Worm (Caenorhabditis elegans) whole organism, L2 larva: ENCODE data around the gene nspf-2.

Experiments used
- C34F6.9 ChIP-seq: fragments of 150-350 bp; optimal IDR thresholded peaks from 2 replicates; lab custom pipeline; 2014; ENCODE audit warnings: missing biosample characterization, missing genetic modification characterization
- F13H6.1 ChIP-seq: sonication (generic microtip); optimal IDR thresholded peaks from 2 replicates; lab custom pipeline; 2016; ENCODE audit warnings: missing genetic modification characterization, missing compliant biosample characterization
- R02D3.7 ChIP-seq: fragments of 150-350 bp; optimal IDR thresholded peaks from 2 replicates; lab custom pipeline; 2014; ENCODE audit warnings: missing biosample characterization, missing genetic modification characterization
- Y55F3AM.14 ChIP-seq: fragments of 200-800 bp; sonication (Bioruptor generic); optimal IDR thresholded peaks from 2 replicates; lab custom pipeline; 2018; ENCODE audit warnings: mild to moderate bottlenecking, missing genetic modification characterization, missing compliant biosample characterization
- alr-1 ChIP-seq: fragments of 150-350 bp; optimal IDR thresholded peaks from 2 replicates; lab custom pipeline; 2014; ENCODE audit warnings: missing biosample characterization, missing genetic modification characterization
- aly-2 ChIP-seq: fragments of 150-350 bp; optimal IDR thresholded peaks from 2 replicates; lab custom pipeline; 2014; ENCODE audit warnings: missing biosample characterization, missing genetic modification characterization
- ama-1 ChIP-seq: fragments of 150-350 bp; optimal IDR thresholded peaks from 2 replicates; lab custom pipeline; 2018; ENCODE audit warnings: inconsistent platforms
- blmp-1 ChIP-seq: sonication (generic microtip); optimal IDR thresholded peaks from 2 replicates; lab custom pipeline; 2017; ENCODE audit warnings: missing genetic modification characterization, mild to moderate bottlenecking, missing compliant biosample characterization, antibody characterized with exemption, moderate library complexity; ENCODE audit not compliant: insufficient read depth
- ceh-16 ChIP-seq: fragments of 150-350 bp; optimal IDR thresholded peaks from 2 replicates; lab custom pipeline; 2014; ENCODE audit warnings: missing biosample characterization, missing genetic modification characterization
- ceh-82 ChIP-seq: fragments of 150-350 bp; optimal IDR thresholded peaks from 2 replicates; lab custom pipeline; 2014; ENCODE audit warnings: missing biosample characterization, missing genetic modification characterization
- crh-2 ChIP-seq: sonication (generic microtip); optimal IDR thresholded peaks from 2 replicates; lab custom pipeline; 2017; ENCODE audit warnings: missing biosample characterization, missing genetic modification characterization
- dmd-4 ChIP-seq: sonication (generic microtip); optimal IDR thresholded peaks from 2 replicates; lab custom pipeline; 2017; ENCODE audit warnings: missing biosample characterization, missing genetic modification characterization
- egl-27 ChIP-seq: sonication (generic microtip); optimal IDR thresholded peaks from 3 replicates; lab custom pipeline; 2017; ENCODE audit warnings: missing biosample characterization, missing genetic modification reagents, missing genetic modification characterization
- elt-1 ChIP-seq: fragments of 150-350 bp; optimal IDR thresholded peaks from 2 replicates; lab custom pipeline; 2014; ENCODE audit warnings: missing biosample characterization, missing genetic modification characterization
- elt-3 ChIP-seq: sonication (generic microtip); optimal IDR thresholded peaks from 2 replicates; lab custom pipeline; 2017; ENCODE audit warnings: missing biosample characterization, missing genetic modification characterization
- fos-1 ChIP-seq: fragments of 150-350 bp; optimal IDR thresholded peaks from 2 replicates; lab custom pipeline; 2014; ENCODE audit warnings: missing biosample characterization, missing genetic modification characterization
- gmeb-1 ChIP-seq: fragments of 150-350 bp; optimal IDR thresholded peaks from 2 replicates; lab custom pipeline; 2014; ENCODE audit warnings: missing biosample characterization, missing genetic modification characterization
- lin-11 ChIP-seq: fragments of 150-350 bp; sonication (generic microtip); optimal IDR thresholded peaks from 2 replicates; lab custom pipeline; 2014; ENCODE audit warnings: missing biosample characterization, missing genetic modification characterization, inconsistent platforms, mixed read lengths
- lin-13 ChIP-seq: fragments of 150-350 bp; optimal IDR thresholded peaks from 2 replicates; lab custom pipeline; 2014; ENCODE audit warnings: missing biosample characterization, missing genetic modification reagents, missing genetic modification characterization
- lin-39 ChIP-seq: fragments of 150-350 bp; optimal IDR thresholded peaks from 2 replicates; lab custom pipeline; 2014; ENCODE audit warnings: missing biosample characterization, missing genetic modification reagents, missing genetic modification characterization
- lsy-2 ChIP-seq, 2 experiments: fragments of 150-350 bp in 1 of 2; sonication (generic microtip) in 1 of 2; optimal IDR thresholded peaks; 2 replicates each; lab custom pipeline; 2014 to 2017; ENCODE audit warnings: missing biosample characterization in 2 of 2, missing genetic modification characterization in 2 of 2
- mab-5 ChIP-seq: fragments of 150-350 bp; optimal IDR thresholded peaks from 2 replicates; lab custom pipeline; 2014; ENCODE audit warnings: missing biosample characterization, missing genetic modification characterization
- mbf-1 ChIP-seq: sonication (generic microtip); optimal IDR thresholded peaks from 2 replicates; lab custom pipeline; 2017; ENCODE audit warnings: missing biosample characterization, missing genetic modification characterization
- mdl-1 ChIP-seq, 2 experiments: fragments of 150-350 bp in 1 of 2; sonication (generic microtip) in 1 of 2; optimal IDR thresholded peaks; 2 replicates each; lab custom pipeline; 2017; ENCODE audit warnings: missing biosample characterization in 2 of 2, missing genetic modification characterization in 2 of 2
- nhr-12 ChIP-seq: fragments of 150-350 bp; optimal IDR thresholded peaks from 2 replicates; lab custom pipeline; 2014; ENCODE audit warnings: missing biosample characterization, missing genetic modification characterization
- nhr-129 ChIP-seq: fragments of 150-350 bp; optimal IDR thresholded peaks from 2 replicates; lab custom pipeline; 2014; ENCODE audit warnings: missing biosample characterization, missing genetic modification characterization
- nhr-23 ChIP-seq: fragments of 150-350 bp; optimal IDR thresholded peaks from 2 replicates; lab custom pipeline; 2014; ENCODE audit warnings: missing biosample characterization, missing genetic modification reagents, missing genetic modification characterization
- nhr-237 ChIP-seq: fragments of 150-350 bp; optimal IDR thresholded peaks from 2 replicates; lab custom pipeline; 2014; ENCODE audit warnings: missing biosample characterization, missing genetic modification characterization
- nhr-6 ChIP-seq: fragments of 150-350 bp; optimal IDR thresholded peaks from 2 replicates; lab custom pipeline; 2014; ENCODE audit warnings: missing biosample characterization, missing genetic modification characterization
- nhr-77 ChIP-seq: fragments of 150-350 bp; optimal IDR thresholded peaks from 2 replicates; lab custom pipeline; 2014; ENCODE audit warnings: missing biosample characterization, missing genetic modification characterization
- sem-4 ChIP-seq: fragments of 150-350 bp; optimal IDR thresholded peaks from 2 replicates; lab custom pipeline; 2014; ENCODE audit warnings: missing biosample characterization, missing genetic modification reagents, missing genetic modification characterization
- sma-3 ChIP-seq: sonication (generic microtip); optimal IDR thresholded peaks from 2 replicates; lab custom pipeline; 2016; ENCODE audit warnings: missing genetic modification reagents, missing genetic modification characterization, missing compliant biosample characterization
- sma-9 ChIP-seq, 2 experiments: fragments of 150-350 bp in 1 of 2; sonication (generic microtip) in 1 of 2; optimal IDR thresholded peaks; 2 replicates each; lab custom pipeline; 2014 to 2016; ENCODE audit warnings: missing genetic modification characterization in 2 of 2, mild to moderate bottlenecking in 1 of 2, missing biosample characterization in 1 of 2, missing compliant biosample characterization in 1 of 2, missing genetic modification reagents in 1 of 2, moderate library complexity in 1 of 2
- unc-55 ChIP-seq: fragments of 150-350 bp; sonication (generic microtip); optimal IDR thresholded peaks from 3 replicates; lab custom pipeline; 2014; ENCODE audit warnings: missing biosample characterization, missing genetic modification reagents, missing genetic modification characterization
- unc-62 ChIP-seq: fragments of 150-350 bp; optimal IDR thresholded peaks from 2 replicates; lab custom pipeline; 2014; ENCODE audit warnings: missing biosample characterization, missing genetic modification reagents, missing genetic modification characterization
- zag-1 ChIP-seq: fragments of 150-350 bp; optimal IDR thresholded peaks from 2 replicates; lab custom pipeline; 2014; ENCODE audit warnings: missing biosample characterization, missing genetic modification characterization
- ztf-11 ChIP-seq: sonication (generic microtip); optimal IDR thresholded peaks from 2 replicates; lab custom pipeline; 2017; ENCODE audit warnings: missing biosample characterization, missing genetic modification characterization
- ztf-4 ChIP-seq: fragments of 150-350 bp; optimal IDR thresholded peaks from 2 replicates; lab custom pipeline; 2014; ENCODE audit warnings: missing biosample characterization, missing genetic modification characterization

nspf-2 gene

ce11 chrII:2721992-2722391, 33.3 kb downstream of the nspf-2 start:
- no peak for TF ChIP-seq gmeb-1 (tag; lab: Kevin White, UChicago)
- no peak for TF ChIP-seq sem-4 (tag; lab: Kevin White, UChicago)
- TF ChIP-seq mdl-1 (tag; optimal IDR thresholded peaks at IDR 0.05; lab: Kevin White, UChicago) = no peak
- TF ChIP-seq ztf-4 (tag; lab: Kevin White, UChicago) = no peak
- no peak for TF ChIP-seq aly-2 (tag; lab: Kevin White, UChicago)
- TF ChIP-seq alr-1 = no peak
- no peak for TF ChIP-seq dmd-4 (tag; lab: Kevin White, UChicago)
- no peak for TF ChIP-seq F13H6.1 (tag; lab: Kevin White, UChicago)
- no peak for TF ChIP-seq zag-1 (tag; lab: Kevin White, UChicago)
- no peak for TF ChIP-seq lin-13 (GFP tag; lab: Kevin White, UChicago)
- no peak for TF ChIP-seq nhr-77

ce11 chrII:2725561-2725960, 36.8 kb downstream of the nspf-2 start, which contains the start of the genes T05A8.11 and nep-2:
TSS of gene T05A8.11 (minus strand) at chrII:2725661.
TSS of gene nep-2 (minus strand) at chrII:2725752.
- TF ChIP-seq unc-62 (no peak), sma-3 (GFP tag; lab: Kevin White, UChicago) (no peak), egl-27 (tag; lab: Kevin White, UChicago) (no peak), F13H6.1 (tag; lab: Kevin White, UChicago) (no peak), zag-1 (tag; lab: Kevin White, UChicago) (no peak), unc-55 (GFP tag; lab: Kevin White, UChicago) (no peak), elt-3 (tag; lab: Kevin White, UChicago) (no peak), lin-39 (tag; lab: Kevin White, UChicago) (no peak), ztf-4 (tag; lab: Kevin White, UChicago) (no peak), ama-1 (lab: Kevin White, UChicago) (no peak), sma-9 (GFP tag; optimal IDR thresholded peaks at IDR 0.05; lab: Kevin White, UChicago) (no peak), sma-9 (tag; optimal IDR thresholded peaks at IDR 0.05; lab: Kevin White, UChicago) (no peak), C34F6.9 (tag; lab: Kevin White, UChicago) (no peak), ztf-11 (tag; lab: Kevin White, UChicago) (no peak), mab-5 (tag; lab: Kevin White, UChicago) (no peak), nhr-237 (tag; lab: Kevin White, UChicago) (no peak), nhr-12 (tag; lab: Kevin White, UChicago) (no peak), lin-13 (GFP tag; lab: Kevin White, UChicago) (no peak), lin-11 (tag; lab: Kevin White, UChicago) (no peak), mbf-1 (tag; lab: Kevin White, UChicago) (no peak)

ce11 chrII:2726774-2727173, 38.1 kb downstream of the nspf-2 start:
- TF ChIP-seq crh-2 (tag; lab: Kevin White, UChicago) = no peak
- TF ChIP-seq C34F6.9 (tag; lab: Kevin White, UChicago) = peak; percentile 1

ce11 chrII:2730647-2731046, 41.9 kb downstream of the nspf-2 start:
- TF ChIP-seq nhr-6 (tag; lab: Kevin White, UChicago) = no peak
- no peak for TF ChIP-seq unc-55 (GFP tag; lab: Kevin White, UChicago)
- no peak for TF ChIP-seq R02D3.7 (tag; lab: Kevin White, UChicago)
- TF ChIP-seq dmd-4 (tag; lab: Kevin White, UChicago) = no peak
- TF ChIP-seq ceh-16 (tag; lab: Kevin White, UChicago) = no peak
- TF ChIP-seq mbf-1 (tag; lab: Kevin White, UChicago) = no peak
- TF ChIP-seq mab-5 (tag; lab: Kevin White, UChicago) = no peak

- TF ChIP-seq ztf-11 (tag; lab: Kevin White, UChicago) = no peak
- no peak for TF ChIP-seq lin-39 (tag; lab: Kevin White, UChicago)
- TF ChIP-seq, all 48 proteins: peak for 0
Observed at ce11 chrII:2734266-2734665, 45.5 kb downstream of the nspf-2 start.

ce11 chrII:2734735-2735134, 46.0 kb downstream of the nspf-2 start:
- TF ChIP-seq fos-1 (tag; lab: Kevin White, UChicago) = peak; percentile 13
- TF ChIP-seq lin-39 (tag; lab: Kevin White, UChicago) = no peak
- no peak for TF ChIP-seq mdl-1 (tag; optimal IDR thresholded peaks at IDR 0.05; lab: Kevin White, UChicago)
- TF ChIP-seq nhr-129 (tag; lab: Kevin White, UChicago) = peak; percentile 4
- no peak for TF ChIP-seq unc-62
- no peak for TF ChIP-seq sma-9 (GFP tag; optimal IDR thresholded peaks at IDR 0.05; lab: Kevin White, UChicago)
- TF ChIP-seq sma-9 (tag; optimal IDR thresholded peaks at IDR 0.05; lab: Kevin White, UChicago) = no peak
- TF ChIP-seq nhr-6 (tag; lab: Kevin White, UChicago) = no peak
- TF ChIP-seq nhr-23 (tag; lab: Kevin White, UChicago) = no peak
- TF ChIP-seq ceh-82 = no peak
- TF ChIP-seq Y55F3AM.14 (GFP tag; lab: Kevin White, UChicago) = no peak
- peak; percentile 30 for TF ChIP-seq ceh-16 (tag; lab: Kevin White, UChicago)
- peak; percentile 67 for TF ChIP-seq F13H6.1 (tag; lab: Kevin White, UChicago)
- TF ChIP-seq nhr-77 = no peak
- TF ChIP-seq blmp-1 (tag; lab: Kevin White, UChicago) = no peak
- TF ChIP-seq C34F6.9 (tag; lab: Kevin White, UChicago) = peak; percentile 28
- TF ChIP-seq elt-1 (tag; lab: Kevin White, UChicago) = no peak
- TF ChIP-seq nhr-12 (tag; lab: Kevin White, UChicago) = no peak
- TF ChIP-seq sem-4 (tag; lab: Kevin White, UChicago) = no peak
- TF ChIP-seq ztf-11 (tag; lab: Kevin White, UChicago) = no peak
- peak in 1 of 2 experiments; percentile 22 for TF ChIP-seq lsy-2 (tag; optimal IDR thresholded peaks at IDR 0.05; lab: Kevin White, UChicago)
